Fruit fly (Drosophila melanogaster) whole organism, embryonic: ENCODE data around the gene CG3349.
A peak's percentile ranks its signal among the peaks of the same experiment; 100 is the strongest.

ENCODE experiments used
- CG10267 ChIP-seq: fragments of 200-800 bp; sonication (Bioruptor generic); optimal IDR thresholded peaks from 2 replicates; lab custom pipeline; 2018; ENCODE audit warnings: missing biosample characterization, mild to moderate bottlenecking, missing genetic modification characterization, moderate library complexity
- CG11560 ChIP-seq: fragments of 200-800 bp; sonication (Bioruptor generic); IDR thresholded peaks from 3 replicates; pipeline ENCODE4 v1.3.6; 2022; ENCODE audit warnings: missing biosample characterization, missing genetic modification characterization
- CG14710 ChIP-seq: fragments of 200-800 bp; sonication (Bioruptor generic); optimal IDR thresholded peaks from 3 replicates; lab custom pipeline; 2019; ENCODE audit warnings: missing biosample characterization, mild to moderate bottlenecking, missing genetic modification characterization, moderate library complexity
- CG16815 ChIP-seq: fragments of 200-800 bp; sonication (Bioruptor generic); optimal IDR thresholded peaks from 3 replicates; lab custom pipeline; 2017; ENCODE audit warnings: missing biosample characterization, mild to moderate bottlenecking, missing genetic modification characterization
- CG17361 ChIP-seq: fragments of 200-800 bp; sonication (Bioruptor generic); IDR thresholded peaks from 3 replicates; pipeline ENCODE4 v1.3.6; 2022; ENCODE audit warnings: missing biosample characterization, missing genetic modification characterization
- CG17829 ChIP-seq: fragments of 200-800 bp; optimal IDR thresholded peaks from 2 replicates; lab custom pipeline; 2019; ENCODE audit warnings: missing biosample characterization, mild to moderate bottlenecking, missing genetic modification characterization, moderate library complexity
- CG18011 ChIP-seq: fragments of 200-800 bp; sonication (Bioruptor generic); optimal IDR thresholded peaks from 2 replicates; lab custom pipeline; 2017; ENCODE audit warnings: missing biosample characterization, missing genetic modification characterization, mild to moderate bottlenecking, moderate library complexity, missing genotype
- CG18262 ChIP-seq: fragments of 200-800 bp; optimal IDR thresholded peaks from 3 replicates; lab custom pipeline; 2019; ENCODE audit warnings: missing biosample characterization, mild to moderate bottlenecking, missing genetic modification characterization, moderate library complexity
- CG2199 ChIP-seq: fragments of 200-800 bp; sonication (Bioruptor generic); IDR thresholded peaks from 3 replicates; pipeline ENCODE4 v1.3.6; 2022; ENCODE audit warnings: missing biosample characterization, missing genetic modification characterization
- CG2712 ChIP-seq: fragments of 200-800 bp; optimal IDR thresholded peaks from 3 replicates; lab custom pipeline; 2019; ENCODE audit warnings: missing biosample characterization, mild to moderate bottlenecking, missing genetic modification characterization, moderate library complexity
- CG32532 ChIP-seq: fragments of 200-800 bp; sonication (Bioruptor generic); IDR thresholded peaks from 2 replicates; pipeline ENCODE4 v1.3.6; 2022; ENCODE audit warnings: missing biosample characterization, missing genetic modification characterization
- CG6254 ChIP-seq: fragments of 200-800 bp; sonication (Bioruptor generic); optimal IDR thresholded peaks from 3 replicates; lab custom pipeline; 2017; ENCODE audit warnings: mild to moderate bottlenecking, missing biosample characterization, missing genetic modification reagents, missing genetic modification characterization
- CG6272 ChIP-seq: fragments of 200-800 bp; sonication (Bioruptor generic); IDR thresholded peaks from 2 replicates; pipeline ENCODE4 v1.3.6; 2022; ENCODE audit warnings: missing biosample characterization, missing genetic modification characterization
- CG8290 ChIP-seq, 3 experiments: fragments of 200-800 bp; sonication (Bioruptor generic); optimal IDR thresholded peaks; 2 replicates each; lab custom pipeline; 2016 to 2019; ENCODE audit warnings: missing biosample characterization in 3 of 3, missing genetic modification characterization in 3 of 3, mild to moderate bottlenecking in 2 of 3, moderate library complexity in 1 of 3
- CG9437 ChIP-seq: fragments of 200-800 bp; sonication (Bioruptor generic); optimal IDR thresholded peaks from 2 replicates; lab custom pipeline; 2018; ENCODE audit warnings: missing biosample characterization, mild to moderate bottlenecking, missing genetic modification characterization
- Chrac-16 ChIP-seq: fragments of 200-800 bp; sonication (Bioruptor generic); optimal IDR thresholded peaks from 3 replicates; lab custom pipeline; 2016; ENCODE audit warnings: missing biosample characterization, missing genetic modification characterization
- CoRest ChIP-seq: fragments of 200-800 bp; sonication (Bioruptor generic); optimal IDR thresholded peaks from 3 replicates; lab custom pipeline; 2018; ENCODE audit warnings: missing biosample characterization, mild to moderate bottlenecking, missing genetic modification characterization, moderate library complexity
- D ChIP-seq, 2 experiments: fragments of 200-800 bp in 1 of 2; fragments of >200 bp in 1 of 2; sonication (Bioruptor generic) in 1 of 2; optimal IDR thresholded peaks; 2 replicates in 1 of 2; 3 replicates in 1 of 2; lab custom pipeline; 2017; ENCODE audit warnings: mild to moderate bottlenecking in 1 of 2, missing biosample characterization in 1 of 2, missing genetic modification characterization in 1 of 2, missing genetic modification reagents in 1 of 2
- E2f1 ChIP-seq: fragments of 200-800 bp; sonication (Bioruptor generic); IDR thresholded peaks from 2 replicates; pipeline ENCODE4 v1.3.6; 2022; ENCODE audit warnings: missing biosample characterization, missing genetic modification characterization
- Elba2 ChIP-seq: fragments of 200-800 bp; sonication (Bioruptor generic); optimal IDR thresholded peaks from 3 replicates; lab custom pipeline; 2016; ENCODE audit warnings: missing biosample characterization, missing genetic modification characterization
- Kr ChIP-seq: fragments of 200-800 bp; sonication (Bioruptor generic); optimal IDR thresholded peaks from 2 replicates; lab custom pipeline; 2017; ENCODE audit warnings: missing biosample characterization, mild to moderate bottlenecking, missing genetic modification characterization
- Med ChIP-seq: fragments of 200-800 bp; sonication (Bioruptor generic); peaks from one replicate; lab custom pipeline; 2016; ENCODE audit warnings: missing biosample characterization, missing genetic modification characterization, mild to moderate bottlenecking, inconsistent platforms, moderate library complexity
- Six4 ChIP-seq: fragments of 200-800 bp; sonication (Bioruptor generic); optimal IDR thresholded peaks from 2 replicates; lab custom pipeline; 2016; ENCODE audit warnings: missing biosample characterization, missing genetic modification characterization
- Spps ChIP-seq: fragments of 200-800 bp; sonication (Bioruptor generic); optimal IDR thresholded peaks from 2 replicates; lab custom pipeline; 2018; ENCODE audit warnings: missing biosample characterization, mild to moderate bottlenecking, missing genetic modification characterization
- Tbp ChIP-seq: fragments of >200 bp; optimal IDR thresholded peaks from 2 replicates; lab custom pipeline; 2018; ENCODE audit warnings: missing biosample characterization, missing genetic modification characterization
- Xrp1 ChIP-seq: fragments of 200-800 bp; sonication (Bioruptor generic); IDR thresholded peaks from 2 replicates; pipeline ENCODE4 v1.3.6; 2022; ENCODE audit warnings: missing biosample characterization, missing genetic modification characterization
- ab ChIP-seq: fragments of 200-800 bp; sonication (Bioruptor generic); optimal IDR thresholded peaks from 2 replicates; lab custom pipeline; 2016; ENCODE audit warnings: missing biosample characterization, missing genetic modification characterization
- az2 ChIP-seq: fragments of 200-800 bp; sonication (Bioruptor generic); optimal IDR thresholded peaks from 3 replicates; lab custom pipeline; 2016; ENCODE audit warnings: missing biosample characterization, missing genetic modification characterization
- cato ChIP-seq: fragments of 200-800 bp; sonication (Bioruptor generic); optimal IDR thresholded peaks from 2 replicates; lab custom pipeline; 2016; ENCODE audit warnings: missing biosample characterization, missing genetic modification characterization, borderline replicate concordance
- chn ChIP-seq: fragments of 200-800 bp; sonication (Bioruptor generic); optimal IDR thresholded peaks from 2 replicates; lab custom pipeline; 2016; ENCODE audit warnings: missing biosample characterization, missing genetic modification characterization
- crc ChIP-seq: fragments of 200-800 bp; sonication (Bioruptor generic); optimal IDR thresholded peaks from 2 replicates; lab custom pipeline; 2016; ENCODE audit warnings: missing biosample characterization, missing genetic modification characterization
- crol ChIP-seq: fragments of 200-800 bp; sonication (Bioruptor generic); IDR thresholded peaks from 2 replicates; pipeline ENCODE4 v1.3.6; 2022; ENCODE audit warnings: missing biosample characterization, missing genetic modification characterization
- dmrt11E ChIP-seq: fragments of 200-800 bp; sonication (Bioruptor generic); optimal IDR thresholded peaks from 3 replicates; lab custom pipeline; 2018; ENCODE audit warnings: missing biosample characterization, mild to moderate bottlenecking, missing genetic modification characterization, moderate library complexity
- fd96Cb ChIP-seq: fragments of 200-800 bp; sonication (Bioruptor generic); optimal IDR thresholded peaks from 2 replicates; lab custom pipeline; 2018; ENCODE audit warnings: missing biosample characterization, mild to moderate bottlenecking, missing genetic modification characterization, moderate library complexity
- kni ChIP-seq: fragments of 200-800 bp; sonication (Bioruptor generic); optimal IDR thresholded peaks from 3 replicates; lab custom pipeline; 2017; ENCODE audit warnings: mild to moderate bottlenecking, missing biosample characterization, missing genetic modification reagents, missing genetic modification characterization
- lola ChIP-seq, 3 experiments: fragments of >200 bp in 2 of 3; fragments of 200-800 bp in 1 of 3; sonication (Bioruptor generic) in 1 of 3; optimal IDR thresholded peaks; 2 replicates each; lab custom pipeline; 2017 to 2019; ENCODE audit warnings: missing biosample characterization in 3 of 3, missing genetic modification characterization in 3 of 3, mild to moderate bottlenecking in 1 of 3, moderate library complexity in 1 of 3
- nmo ChIP-seq: fragments of 200-800 bp; sonication (Bioruptor generic); optimal IDR thresholded peaks from 2 replicates; lab custom pipeline; 2018; ENCODE audit warnings: missing biosample characterization, mild to moderate bottlenecking, missing genetic modification characterization, moderate library complexity
- oc ChIP-seq: fragments of 200-800 bp; sonication (Bioruptor generic); optimal IDR thresholded peaks from 2 replicates; lab custom pipeline; 2018; ENCODE audit warnings: missing biosample characterization, mild to moderate bottlenecking, missing genetic modification characterization, moderate library complexity
- odd ChIP-seq: fragments of 200-800 bp; sonication (Bioruptor generic); optimal IDR thresholded peaks from 2 replicates; lab custom pipeline; 2017; ENCODE audit warnings: missing biosample characterization, mild to moderate bottlenecking, missing genetic modification characterization
- otp ChIP-seq: fragments of 200-800 bp; sonication (Bioruptor generic); IDR thresholded peaks from 3 replicates; pipeline ENCODE4, ENCODE4 v1.3.6; 2022; ENCODE audit warnings: missing biosample characterization, missing genetic modification characterization
- phol ChIP-seq: fragments of 200-800 bp; sonication (Bioruptor generic); optimal IDR thresholded peaks from 3 replicates; lab custom pipeline; 2018; ENCODE audit warnings: missing biosample characterization, mild to moderate bottlenecking, missing genetic modification characterization, moderate library complexity
- pros ChIP-seq: fragments of 200-800 bp; sonication (Bioruptor generic); optimal IDR thresholded peaks from 3 replicates; lab custom pipeline; 2019; ENCODE audit warnings: missing biosample characterization, mild to moderate bottlenecking, missing genetic modification characterization, moderate library complexity
- ranshi ChIP-seq: fragments of 200-800 bp; sonication (Bioruptor generic); IDR thresholded peaks from 2 replicates; pipeline ENCODE4 v1.3.6; 2022; ENCODE audit warnings: missing biosample characterization, missing genetic modification characterization
- rib ChIP-seq: fragments of 200-800 bp; sonication (Bioruptor generic); IDR thresholded peaks from 2 replicates; pipeline ENCODE4 v1.3.6; 2022; ENCODE audit warnings: missing biosample characterization, missing genetic modification characterization
- so ChIP-seq: fragments of 200-800 bp; sonication (Bioruptor generic); IDR thresholded peaks from 3 replicates; pipeline ENCODE4 v1.3.6; 2022; ENCODE audit warnings: missing biosample characterization, missing genetic modification characterization
- tll ChIP-seq, 2 experiments: fragments of 200-800 bp in 1 of 2; fragments of >200 bp in 1 of 2; sonication (Bioruptor generic) in 1 of 2; optimal IDR thresholded peaks; 2 replicates each; lab custom pipeline; 2017 to 2019; ENCODE audit warnings: missing biosample characterization in 2 of 2, missing genetic modification characterization in 2 of 2, mild to moderate bottlenecking in 1 of 2, moderate library complexity in 1 of 2
- twi ChIP-seq: fragments of 200-800 bp; optimal IDR thresholded peaks from 2 replicates; lab custom pipeline; 2019; ENCODE audit warnings: missing biosample characterization, mild to moderate bottlenecking, missing genetic modification characterization, moderate library complexity
- yki ChIP-seq: fragments of >200 bp; optimal IDR thresholded peaks from 3 replicates; lab custom pipeline; 2018
- zen ChIP-seq: fragments of 200-800 bp; sonication (Bioruptor generic); optimal IDR thresholded peaks from 3 replicates; lab custom pipeline; 2018; ENCODE audit warnings: missing biosample characterization, mild to moderate bottlenecking, missing genetic modification characterization, moderate library complexity
- zf30C ChIP-seq: fragments of 200-800 bp; sonication (Bioruptor generic); optimal IDR thresholded peaks from 3 replicates; lab custom pipeline; 2018; ENCODE audit warnings: missing biosample characterization, mild to moderate bottlenecking, missing genetic modification characterization

CG3349 gene

dm6 chr3L:14960549-14960948 is 18.9 kb upstream of the CG3349 start:
- peak; percentile 53; the same call in 1 of the 2 replicates for TF ChIP-seq crol (GFP tag; lab: Robert Waterston, UW)
- TF ChIP-seq ranshi = no peak
- TF ChIP-seq ab (GFP tag; lab: Kevin White, UChicago) = no peak
- TF ChIP-seq CG2199 (GFP tag; lab: Robert Waterston, UW) = peak; percentile 71; the same call in 1 of the 3 replicates
- TF ChIP-seq Six4 (GFP tag; lab: Kevin White, UChicago) = peak; percentile 21
- TF ChIP-seq CG18011 (GFP tag; lab: Kevin White, UChicago) = no peak
- TF ChIP-seq twi = peak; percentile 95
- peak; percentile 19 for TF ChIP-seq odd (GFP tag; lab: Kevin White, UChicago)
- TF ChIP-seq CG9437 (GFP tag; lab: Kevin White, UChicago) = no peak
- TF ChIP-seq yki (lab: Kevin White, UChicago) = no peak
- TF ChIP-seq crc (GFP tag; lab: Kevin White, UChicago) = no peak
- no peak for TF ChIP-seq CG11560 (tag; lab: Robert Waterston, UW)
- TF ChIP-seq CG8290 (GFP tag; optimal IDR thresholded peaks at IDR 0.05; lab: Kevin White, UChicago) = no peak
- no peak for TF ChIP-seq CG8290 (tag; optimal IDR thresholded peaks at IDR 0.05; lab: Kevin White, UChicago)
- TF ChIP-seq tll (GFP tag; optimal IDR thresholded peaks at IDR 0.05; lab: Kevin White, UChicago) = peak in 1 of 2 experiments; percentile 10
- TF ChIP-seq D (optimal IDR thresholded peaks at IDR 0.05; lab: Kevin White, UChicago) = peak; percentile 98
- TF ChIP-seq D (GFP tag; optimal IDR thresholded peaks at IDR 0.05; lab: Kevin White, UChicago) = peak; percentile 12
- no peak for TF ChIP-seq CG6272
- TF ChIP-seq kni (GFP tag; lab: Kevin White, UChicago) = peak; percentile 50
- TF ChIP-seq cato = no peak
- peak; percentile 5 for TF ChIP-seq Kr (GFP tag; lab: Kevin White, UChicago)
- peak; percentile 80 for TF ChIP-seq pros (GFP tag; lab: Kevin White, UChicago)
- TF ChIP-seq otp (GFP tag; lab: Robert Waterston, UW) = no peak
- peak; percentile 27 for TF ChIP-seq oc
- TF ChIP-seq so (GFP tag; lab: Robert Waterston, UW) = no peak
- peak; percentile 89 for TF ChIP-seq zen (tag; lab: Kevin White, UChicago)
- no peak for TF ChIP-seq chn (GFP tag; lab: Kevin White, UChicago)

- TF ChIP-seq CG6254 (GFP tag; lab: Kevin White, UChicago) (peak; percentile 6), az2 (peak; percentile 17), CG32532 (GFP tag; lab: Robert Waterston, UW) (no peak), Chrac-16 (GFP tag; lab: Kevin White, UChicago) (peak; percentile 30), CG10267 (peak; percentile 70), CG18262 (peak; percentile 87), Xrp1 (peak; percentile 59), zf30C (peak; percentile 78), CoRest (tag; lab: Kevin White, UChicago) (peak; percentile 35), fd96Cb (tag; lab: Kevin White, UChicago) (peak; percentile 29), phol (tag; lab: Kevin White, UChicago) (peak; percentile 65), CG17361 (GFP tag; lab: Robert Waterston, UW) (peak; percentile 87), CG2712 (peak; percentile 83), Elba2 (GFP tag; lab: Kevin White, UChicago) (peak; percentile 56), rib (GFP tag; lab: Robert Waterston, UW) (no peak), Tbp (GFP tag; lab: Kevin White, UChicago) (no peak), CG17829 (peak; percentile 81), CG16815 (GFP tag; lab: Kevin White, UChicago) (peak; percentile 16), Med (GFP tag; lab: Kevin White, UChicago) (no peak), lola (GFP tag; optimal IDR thresholded peaks at IDR 0.05; lab: Kevin White, UChicago) (peak in 1 of 3 experiments; percentile 89), CG14710 (tag; lab: Kevin White, UChicago) (peak; percentile 77), dmrt11E (tag; lab: Kevin White, UChicago) (peak; percentile 92), Spps (tag; lab: Kevin White, UChicago) (peak; percentile 14), E2f1 (GFP tag; lab: Robert Waterston, UW) (no peak), nmo (GFP tag; lab: Kevin White, UChicago) (peak; percentile 54)
Observed at dm6 chr3L:14961027-14961426, 18.4 kb upstream of the CG3349 start.
